Fruit fly (Drosophila melanogaster) whole organism, embryonic: ENCODE results near the gene CG5225.
A peak's percentile ranks its signal among the peaks of the same experiment; 100 is the strongest.

Source experiments
- B-H2 ChIP-seq: fragments of 200-800 bp; sonication (Bioruptor generic); optimal IDR thresholded peaks from 2 replicates; lab custom pipeline; 2018; ENCODE audit warnings: missing biosample characterization, mild to moderate bottlenecking, missing genetic modification characterization
- Blimp-1 ChIP-seq: fragments of 200-800 bp; sonication (Bioruptor generic); optimal IDR thresholded peaks from 3 replicates; lab custom pipeline; 2018; ENCODE audit warnings: missing biosample characterization, missing genetic modification characterization, mild to moderate bottlenecking, moderate library complexity, missing genetic modification reagents
- BtbVII ChIP-seq: fragments of 200-800 bp; sonication (Bioruptor generic); optimal IDR thresholded peaks from 3 replicates; lab custom pipeline; 2017; ENCODE audit warnings: missing biosample characterization, mild to moderate bottlenecking, missing genetic modification characterization
- CG15479 ChIP-seq: fragments of 200-800 bp; sonication (Bioruptor generic); optimal IDR thresholded peaks from 3 replicates; lab custom pipeline; 2019; ENCODE audit warnings: missing biosample characterization, mild to moderate bottlenecking, missing genetic modification characterization, moderate library complexity
- CG18599 ChIP-seq: fragments of 200-800 bp; sonication (Bioruptor generic); optimal IDR thresholded peaks from 3 replicates; lab custom pipeline; 2017; ENCODE audit warnings: missing biosample characterization, missing genetic modification characterization, mild to moderate bottlenecking, moderate library complexity, missing genetic modification reagents
- CG30403 ChIP-seq: fragments of 200-800 bp; sonication (Bioruptor generic); optimal IDR thresholded peaks from 3 replicates; lab custom pipeline; 2016; ENCODE audit warnings: missing biosample characterization, missing genetic modification characterization
- CG4404 ChIP-seq: fragments of 200-800 bp; sonication (Bioruptor generic); IDR thresholded peaks from 2 replicates; pipeline ENCODE4 v1.3.6; 2022; ENCODE audit warnings: missing biosample characterization, missing genetic modification characterization
- CG6765 ChIP-seq: fragments of 200-800 bp; sonication (Bioruptor generic); optimal IDR thresholded peaks from 3 replicates; lab custom pipeline; 2017; ENCODE audit warnings: missing biosample characterization, mild to moderate bottlenecking, missing genetic modification characterization
- CG8765 ChIP-seq: fragments of 200-800 bp; sonication (Bioruptor generic); IDR thresholded peaks from 2 replicates; pipeline ENCODE4 v1.3.6; 2022; ENCODE audit warnings: missing biosample characterization, missing genetic modification characterization
- CG9932 ChIP-seq: fragments of 200-800 bp; sonication (Bioruptor generic); IDR thresholded peaks from 2 replicates; pipeline ENCODE4 v1.3.6; 2022; ENCODE audit warnings: missing biosample characterization, missing genetic modification characterization
- Drgx ChIP-seq: fragments of 200-800 bp; sonication (Bioruptor generic); IDR thresholded peaks from 2 replicates; pipeline ENCODE4 v1.3.6; 2022; ENCODE audit warnings: missing biosample characterization, missing genetic modification characterization
- Elba2 ChIP-seq: fragments of 200-800 bp; sonication (Bioruptor generic); optimal IDR thresholded peaks from 3 replicates; lab custom pipeline; 2016; ENCODE audit warnings: missing biosample characterization, missing genetic modification characterization
- Ets65A ChIP-seq: fragments of 200-800 bp; sonication (Bioruptor generic); peaks from one replicate; lab custom pipeline; 2016; ENCODE audit warnings: missing biosample characterization, missing genetic modification characterization
- GATAe ChIP-seq: fragments of 200-800 bp; sonication (Bioruptor generic); conservative IDR thresholded peaks from 2 replicates; pipeline ENCODE4 v1.3.6; 2022; ENCODE audit warnings: missing biosample characterization, missing genetic modification characterization
- Med ChIP-seq: fragments of 200-800 bp; sonication (Bioruptor generic); peaks from one replicate; lab custom pipeline; 2016; ENCODE audit warnings: missing biosample characterization, missing genetic modification characterization, mild to moderate bottlenecking, inconsistent platforms, moderate library complexity
- aop ChIP-seq: fragments of 200-800 bp; sonication (Bioruptor generic); IDR thresholded peaks from 2 replicates; pipeline ENCODE4 v1.3.6; 2022; ENCODE audit warnings: missing biosample characterization, missing genetic modification characterization
- btn ChIP-seq: fragments of 200-800 bp; sonication (Bioruptor generic); optimal IDR thresholded peaks from 2 replicates; lab custom pipeline; 2016; ENCODE audit warnings: missing biosample characterization, missing genetic modification characterization
- dimm ChIP-seq: fragments of 200-800 bp; sonication (Bioruptor generic); IDR thresholded peaks from 2 replicates; pipeline ENCODE4 v1.3.6; 2022; ENCODE audit warnings: missing biosample characterization, missing genetic modification characterization
- ewg ChIP-seq: fragments of 200-800 bp; sonication (Bioruptor generic); optimal IDR thresholded peaks from 3 replicates; lab custom pipeline; 2017; ENCODE audit warnings: mild to moderate bottlenecking, missing biosample characterization, missing genetic modification reagents, missing genetic modification characterization
- exex ChIP-seq: fragments of 200-800 bp; sonication (Bioruptor generic); optimal IDR thresholded peaks from 4 replicates; lab custom pipeline; 2018; ENCODE audit warnings: missing biosample characterization, mild to moderate bottlenecking, missing genetic modification characterization, moderate library complexity
- grn ChIP-seq: fragments of 200-800 bp; sonication (Bioruptor generic); optimal IDR thresholded peaks from 3 replicates; lab custom pipeline; 2017; ENCODE audit warnings: missing biosample characterization, missing genetic modification characterization
- gro ChIP-seq: fragments of 200-800 bp; sonication (Bioruptor generic); optimal IDR thresholded peaks from 2 replicates; lab custom pipeline; 2016; ENCODE audit warnings: missing biosample characterization, missing genetic modification characterization
- gsb ChIP-seq: fragments of 200-800 bp; sonication (Bioruptor generic); IDR thresholded peaks from 2 replicates; pipeline ENCODE4 v1.3.6; 2022; ENCODE audit warnings: missing biosample characterization, missing genetic modification characterization
- ind ChIP-seq: fragments of 200-800 bp; sonication (Bioruptor generic); optimal IDR thresholded peaks from 3 replicates; lab custom pipeline; 2016; ENCODE audit warnings: missing biosample characterization, missing genetic modification characterization
- lab ChIP-seq: fragments of 200-800 bp; sonication (Bioruptor generic); optimal IDR thresholded peaks from 3 replicates; lab custom pipeline; 2017; ENCODE audit warnings: missing biosample characterization, missing genetic modification characterization, mild to moderate bottlenecking, moderate library complexity, missing genetic modification reagents
- mirr ChIP-seq: fragments of 200-800 bp; sonication (Bioruptor generic); optimal IDR thresholded peaks from 3 replicates; lab custom pipeline; 2018; ENCODE audit warnings: missing biosample characterization, mild to moderate bottlenecking, missing genetic modification characterization
- oc ChIP-seq: fragments of 200-800 bp; sonication (Bioruptor generic); optimal IDR thresholded peaks from 2 replicates; lab custom pipeline; 2018; ENCODE audit warnings: missing biosample characterization, mild to moderate bottlenecking, missing genetic modification characterization, moderate library complexity
- onecut ChIP-seq: fragments of 200-800 bp; sonication (Bioruptor generic); IDR thresholded peaks from 2 replicates; pipeline ENCODE4 v1.3.6; 2022; ENCODE audit warnings: missing biosample characterization, missing genetic modification characterization
- sd ChIP-seq: fragments of 200-800 bp; sonication (Bioruptor generic); optimal IDR thresholded peaks from 3 replicates; lab custom pipeline; 2018; ENCODE audit warnings: missing biosample characterization, mild to moderate bottlenecking, missing genetic modification characterization, moderate library complexity
- sug ChIP-seq: fragments of 200-800 bp; optimal IDR thresholded peaks from 2 replicates; lab custom pipeline; 2019; ENCODE audit warnings: missing biosample characterization, mild to moderate bottlenecking, missing genetic modification characterization, moderate library complexity
- tap ChIP-seq: fragments of 200-800 bp; optimal IDR thresholded peaks from 3 replicates; lab custom pipeline; 2019; ENCODE audit warnings: missing biosample characterization, mild to moderate bottlenecking, missing genetic modification characterization, moderate library complexity

CG5225 gene

DNA sequence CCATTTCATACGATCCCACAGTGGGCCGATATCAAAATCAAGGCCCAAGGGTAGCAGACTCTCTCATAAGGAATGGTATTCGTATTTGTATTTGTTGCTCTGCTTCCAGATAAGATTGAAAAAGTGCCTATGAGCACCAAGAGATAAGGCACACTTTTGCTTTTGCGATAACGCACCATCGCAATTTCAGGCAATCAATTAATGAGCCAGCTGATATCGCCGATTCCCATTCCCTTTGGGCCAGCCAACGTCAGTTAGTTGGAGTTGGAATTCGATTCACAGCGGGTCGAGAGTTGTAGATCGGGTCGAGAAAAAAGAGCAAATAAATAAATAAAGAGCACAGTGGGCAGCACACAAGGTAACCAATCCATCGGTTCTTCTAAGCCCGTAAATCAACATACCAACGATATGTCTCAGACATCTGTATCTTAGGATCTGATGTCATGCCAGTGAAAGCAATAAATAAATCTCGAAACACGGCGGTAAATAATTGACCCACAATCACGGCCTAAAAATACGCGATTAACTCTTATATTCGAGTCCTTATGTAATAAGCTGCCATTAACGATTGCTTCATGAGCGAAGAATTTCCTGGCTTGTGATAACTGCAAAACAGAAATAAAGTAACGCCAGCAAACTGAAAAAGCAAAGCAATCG is 20.3 kb upstream of the CG5225 start, which contains the start of gene CG8907 (continued):
- TF ChIP-seq Drgx (GFP tag; lab: Robert Waterston, UW) = no peak
- no peak for TF ChIP-seq CG6765 (GFP tag; lab: Kevin White, UChicago)
- TF ChIP-seq CG8765 = no peak
- TF ChIP-seq B-H2 (GFP tag; lab: Kevin White, UChicago) = peak; percentile 9
- peak; percentile 68 for TF ChIP-seq sug (tag; lab: Kevin White, UChicago)
- TF ChIP-seq gro (GFP tag; lab: Kevin White, UChicago) = peak; percentile 6
- TF ChIP-seq CG18599 = peak; percentile 11
- TF ChIP-seq Med (GFP tag; lab: Kevin White, UChicago) = peak; percentile 49
- TF ChIP-seq sd (tag; lab: Kevin White, UChicago) = peak; percentile 81
- peak; percentile 98 for TF ChIP-seq exex (tag; lab: Kevin White, UChicago)
- TF ChIP-seq ind (GFP tag; lab: Kevin White, UChicago) = no peak
- peak; percentile 74 for TF ChIP-seq lab
- peak; percentile 20 for TF ChIP-seq BtbVII (GFP tag; lab: Kevin White, UChicago)
- no peak for TF ChIP-seq btn
- TF ChIP-seq mirr (GFP tag; lab: Kevin White, UChicago) = peak; percentile 65
- TF ChIP-seq dimm = no peak
- TF ChIP-seq CG15479 = peak; percentile 92
- TF ChIP-seq grn (GFP tag; lab: Kevin White, UChicago) = peak; percentile 82

DNA sequence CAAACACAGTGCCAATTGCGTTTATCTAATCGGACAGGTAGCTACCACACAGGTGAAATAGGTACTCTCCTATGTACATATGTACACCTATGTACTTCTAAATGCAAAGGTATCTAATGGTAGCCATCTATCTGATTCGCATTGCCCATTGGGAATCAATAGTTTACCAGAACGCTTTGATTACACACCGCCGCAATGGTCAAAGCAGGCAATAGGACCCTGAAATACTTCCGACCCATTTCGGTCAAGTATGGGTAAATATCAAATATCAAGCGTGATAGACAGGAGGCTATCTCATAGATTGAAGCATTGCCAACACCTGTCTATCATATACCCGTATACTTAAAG is 19.8 kb upstream of the CG5225 start:
- TF ChIP-seq CG30403 (no peak), Elba2 (GFP tag; lab: Kevin White, UChicago) (peak; percentile 65), tap (no peak), mirr (GFP tag; lab: Kevin White, UChicago) (peak; percentile 93), grn (GFP tag; lab: Kevin White, UChicago) (peak; percentile 53), GATAe (GFP tag; lab: Robert Waterston, UW) (0 out of 2 replicates have a peak, but pooled peaks have one; percentile 13)

DNA sequence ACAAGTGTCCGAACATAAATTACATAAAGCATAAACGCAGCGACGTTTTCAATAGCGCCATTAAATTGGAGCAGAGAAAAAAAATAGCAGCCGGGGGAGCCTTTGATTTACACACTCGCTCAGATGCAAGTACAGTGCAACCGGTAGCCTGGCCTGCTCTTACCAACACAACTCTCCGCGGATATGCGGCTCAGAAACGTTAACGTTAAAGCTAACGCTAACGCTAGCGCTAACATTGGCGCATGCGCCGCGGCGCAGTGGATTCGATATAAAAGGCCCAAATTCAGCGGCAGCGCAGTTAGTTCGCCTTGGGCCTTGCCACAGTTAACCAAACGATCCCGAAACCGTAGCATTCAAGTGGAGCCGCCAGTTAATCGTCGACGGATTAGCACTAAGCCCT is 14.2 kb upstream of the CG5225 start, which contains the start of gene Pxd:
Pxd (plus strand) TSS at position 301 of the 400 bp plus-strand sequence.
- TF ChIP-seq CG4404 (GFP tag; lab: Robert Waterston, UW) (no peak), ewg (GFP tag; lab: Kevin White, UChicago) (peak; percentile 8)

DNA sequence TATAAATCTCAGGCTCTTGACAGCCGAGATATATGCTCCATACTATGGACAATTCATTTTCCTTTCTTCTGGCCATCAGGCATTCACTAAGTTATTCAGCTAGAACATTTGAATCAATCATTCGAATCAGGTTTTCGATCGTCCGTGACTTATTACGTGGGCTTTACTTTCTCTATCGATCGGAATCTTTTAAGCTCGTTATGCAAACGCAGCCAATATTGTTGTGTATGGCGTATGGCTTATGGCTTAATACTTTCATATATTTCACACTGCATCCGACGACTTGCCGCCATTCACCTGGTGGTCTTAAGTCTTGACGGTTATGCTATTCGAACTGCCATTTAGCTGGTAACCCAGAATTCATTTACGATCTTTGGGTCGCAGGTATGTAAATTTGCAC is 12.3 kb upstream of the CG5225 start:
- TF ChIP-seq oc (tag; lab: Kevin White, UChicago) (peak; percentile 71), Blimp-1 (GFP tag; lab: Kevin White, UChicago) (peak; percentile 64), aop (GFP tag; lab: Robert Waterston, UW) (no peak), CG9932 (no peak), onecut (GFP tag; lab: Robert Waterston, UW) (peak; percentile 37)

DNA sequence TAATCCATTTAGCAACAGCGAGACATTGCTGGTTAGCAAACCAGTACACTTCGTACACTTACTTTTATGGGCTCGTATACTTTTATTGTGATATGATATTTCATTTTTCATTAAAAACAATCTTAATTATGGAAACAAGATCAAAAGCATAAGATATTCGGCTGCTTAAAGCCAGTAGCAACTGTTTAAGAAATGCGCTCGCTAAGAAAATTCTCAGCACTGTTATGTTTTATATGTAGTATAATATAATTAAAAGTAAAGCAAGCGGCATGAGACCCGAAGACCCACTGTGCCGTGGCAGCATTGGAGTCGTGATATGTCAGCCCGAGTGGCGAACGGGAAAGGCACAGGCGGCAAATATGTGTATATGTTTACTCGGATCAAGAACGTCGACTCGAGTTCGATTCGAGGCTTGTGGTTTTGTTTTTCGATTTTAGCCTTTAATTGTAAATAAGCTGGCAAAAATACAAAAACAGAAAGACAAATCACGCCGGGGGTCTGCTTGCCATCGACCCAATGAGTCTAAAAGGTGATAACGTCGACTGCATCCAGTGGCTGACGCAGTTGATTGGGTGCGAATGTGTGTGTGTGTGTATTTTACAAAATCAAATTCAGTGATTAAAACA is 9.5 kb upstream of the CG5225 start:
- TF ChIP-seq gsb (GFP tag; lab: Robert Waterston, UW) (no peak), Ets65A (GFP tag; lab: Kevin White, UChicago) (peak; percentile 55)
